Worm (Caenorhabditis elegans): ENCODE measurements around the gene cest-30.

The cest-30 gene

DNA sequence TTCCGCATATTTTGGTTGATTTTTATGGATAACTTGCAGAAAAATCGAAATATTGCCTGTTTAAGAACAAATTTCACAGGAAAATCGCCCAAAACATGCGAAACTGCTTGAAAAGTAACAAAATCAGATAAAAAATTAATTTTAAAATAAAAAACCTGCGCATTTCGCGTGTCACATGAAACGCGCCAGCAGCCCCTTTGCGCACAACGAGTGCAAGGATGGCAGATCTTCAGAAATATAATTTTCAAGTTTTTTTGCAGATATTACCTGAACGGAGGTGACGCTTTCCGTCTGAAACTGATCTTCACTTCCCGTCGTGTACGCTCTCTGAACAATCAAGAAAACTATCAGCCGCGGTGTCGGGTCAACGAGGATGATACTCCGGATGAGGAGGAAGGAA is 12.1 kb upstream of the cest-30 start (continued):
- no peak for TF ChIP-seq nhr-90 (tag; optimal IDR thresholded peaks at IDR 0.05)
- TF ChIP-seq ZK185.1 (tag; optimal IDR thresholded peaks at IDR 0.05; ENCODE audit: poor library complexity, severe bottlenecking) = no peak
- no peak for TF ChIP-seq tbx-9 (tag; optimal IDR thresholded peaks at IDR 0.05; ENCODE audit: borderline replicate concordance)
- TF ChIP-seq lsl-1 (GFP tag; optimal IDR thresholded peaks at IDR 0.05) = peak; percentile 15
- no peak for TF ChIP-seq zfh-2 (GFP tag; conservative IDR thresholded peaks at IDR 0.05)
- no peak for TF ChIP-seq unc-62 (GFP tag; optimal IDR thresholded peaks at IDR 0.05)
- TF ChIP-seq ceh-58 (GFP tag; IDR thresholded peaks at IDR 0.05) = no peak
- TF ChIP-seq mcd-1 (GFP tag; IDR thresholded peaks at IDR 0.05) = peak; percentile 77
- peak; percentile 16; the same call in 1 of the 2 replicates for TF ChIP-seq nfyb-1 (GFP tag; IDR thresholded peaks at IDR 0.05)
- TF ChIP-seq chd-7 (tag; optimal IDR thresholded peaks at IDR 0.05) = no peak
- TF ChIP-seq F49E8.2 (tag; optimal IDR thresholded peaks at IDR 0.05; ENCODE audit: insufficient read depth) = no peak
- TF ChIP-seq dpff-1 (tag; optimal IDR thresholded peaks at IDR 0.05) = no peak
- 0 out of 2 replicates have a peak, but pooled peaks have one; percentile 61 for TF ChIP-seq madf-3 (GFP tag; IDR thresholded peaks at IDR 0.05)
- TF ChIP-seq mxl-1 (tag; optimal IDR thresholded peaks at IDR 0.05) = no peak
- no peak for TF ChIP-seq somi-1 (GFP tag; optimal IDR thresholded peaks at IDR 0.05)
- TF ChIP-seq mes-4 (tag; optimal IDR thresholded peaks at IDR 0.05) = no peak
- no peak for TF ChIP-seq madf-10 (tag; optimal IDR thresholded peaks at IDR 0.05)
- TF ChIP-seq ceh-27 (GFP tag; optimal IDR thresholded peaks at IDR 0.05) = no peak
- no peak for TF ChIP-seq T26A5.8 (tag; optimal IDR thresholded peaks at IDR 0.05)
- no peak for TF ChIP-seq lin-40 (tag; optimal IDR thresholded peaks at IDR 0.05)
- TF ChIP-seq ccch-3 (GFP tag; optimal IDR thresholded peaks at IDR 0.05) = no peak
- no peak for TF ChIP-seq ekl-4 (GFP tag; IDR thresholded peaks at IDR 0.05)
- peak; percentile 19; the same call in 1 of the 2 replicates for TF ChIP-seq F33H1.4 (GFP tag; IDR thresholded peaks at IDR 0.05)
- 0 out of 2 replicates have a peak, but pooled peaks have one; percentile 46 for TF ChIP-seq Y53G8AR.9 (GFP tag; conservative IDR thresholded peaks at IDR 0.05)
- no peak for TF ChIP-seq bed-1 (GFP tag; IDR thresholded peaks at IDR 0.05)
- TF ChIP-seq ztf-26 (tag; optimal IDR thresholded peaks at IDR 0.05) = no peak
- no peak for TF ChIP-seq let-607 (tag; optimal IDR thresholded peaks at IDR 0.05)
- no peak for TF ChIP-seq F57C9.4 (tag; optimal IDR thresholded peaks at IDR 0.05)
- no peak for TF ChIP-seq rpc-1 (optimal IDR thresholded peaks at IDR 0.05)
- TF ChIP-seq rpc-1 (tag; optimal IDR thresholded peaks at IDR 0.05) = no peak
- no peak for TF ChIP-seq akir-1 (GFP tag; optimal IDR thresholded peaks at IDR 0.05)
- TF ChIP-seq lag-1 (GFP tag; IDR thresholded peaks at IDR 0.05) = no peak
- no peak for TF ChIP-seq nhr-179 (tag; optimal IDR thresholded peaks at IDR 0.05)
- TF ChIP-seq bed-2 (GFP tag; IDR thresholded peaks at IDR 0.05) = no peak
- no peak for TF ChIP-seq attf-5 (GFP tag; optimal IDR thresholded peaks at IDR 0.05)
- no peak for TF ChIP-seq Y53F4B.3 (GFP tag; IDR thresholded peaks at IDR 0.05)
- TF ChIP-seq C17E4.6 (GFP tag; IDR thresholded peaks at IDR 0.05) = no peak
- no peak for TF ChIP-seq Y56A3A.18 (GFP tag; IDR thresholded peaks at IDR 0.05)
- TF ChIP-seq ceh-79 (tag; optimal IDR thresholded peaks at IDR 0.05) = no peak
- TF ChIP-seq B0035.1 (tag; optimal IDR thresholded peaks at IDR 0.05) = no peak
- TF ChIP-seq atf-7 (tag; optimal IDR thresholded peaks at IDR 0.05) = no peak
- no peak for TF ChIP-seq hlh-12 (tag; optimal IDR thresholded peaks at IDR 0.05)
- no peak for TF ChIP-seq B0336.3 (GFP tag; IDR thresholded peaks at IDR 0.05)
- no peak for TF ChIP-seq snpc-4 (GFP tag; optimal IDR thresholded peaks at IDR 0.05)
- TF ChIP-seq snpc-4 (tag; optimal IDR thresholded peaks at IDR 0.05) = no peak
- no peak for TF ChIP-seq hmg-20 (GFP tag; IDR thresholded peaks at IDR 0.05)
- no peak for TF ChIP-seq T07F8.4 (tag; optimal IDR thresholded peaks at IDR 0.05)
- no peak for TF ChIP-seq ceh-40 (GFP tag; IDR thresholded peaks at IDR 0.05)
- TF ChIP-seq Y95B8A.8 (GFP tag; IDR thresholded peaks at IDR 0.05) = no peak
- no peak for TF ChIP-seq F39B2.1 (GFP tag; IDR thresholded peaks at IDR 0.05)
- TF ChIP-seq mel-28 (tag; optimal IDR thresholded peaks at IDR 0.05; ENCODE audit: borderline replicate concordance) = no peak

Measured in whole organism, young adult.